Fruit fly (Drosophila melanogaster): Measurements from ENCODE around the gene CG11369.

CG11369 gene

DNA sequence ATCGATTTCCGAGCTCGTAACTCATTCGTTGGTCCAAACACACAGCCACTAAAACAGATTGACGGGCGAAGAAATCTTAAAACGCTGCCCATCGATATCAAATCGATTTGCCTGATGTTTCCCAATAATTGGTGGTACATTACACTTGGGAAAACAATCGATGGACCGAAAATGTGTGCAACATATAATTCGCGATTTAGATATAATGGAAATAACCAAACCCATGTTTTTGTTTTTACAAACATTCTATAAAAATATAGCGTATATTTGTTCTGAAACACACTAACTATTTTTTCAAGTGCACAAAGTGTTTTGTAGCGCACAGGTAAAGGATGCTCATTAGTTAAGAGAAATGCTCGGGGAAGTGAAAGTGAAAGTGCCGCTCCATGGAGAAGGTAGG lies 22.0 kb upstream of the CG11369 start (continued):
- TF ChIP-seq CG2889 (GFP tag; IDR thresholded peaks at IDR 0.05), result no peak
- no peak for TF ChIP-seq al (GFP tag; IDR thresholded peaks at IDR 0.05)
- TF ChIP-seq Sox100B (GFP tag; optimal IDR thresholded peaks at IDR 0.05), result no peak
- no peak for TF ChIP-seq knrl (GFP tag; IDR thresholded peaks at IDR 0.05; ENCODE audit: partially characterized antibody)
- peak; percentile 72 for TF ChIP-seq CG9727 (GFP tag; optimal IDR thresholded peaks at IDR 0.05)
- no peak for TF ChIP-seq ind (GFP tag; optimal IDR thresholded peaks at IDR 0.05)
- no peak for TF ChIP-seq hkb (optimal IDR thresholded peaks at IDR 0.05)
- TF ChIP-seq hkb (GFP tag; IDR thresholded peaks at IDR 0.05), result no peak
- TF ChIP-seq CG1602 (GFP tag; optimal IDR thresholded peaks at IDR 0.05), result peak; percentile 16
- no peak for TF ChIP-seq amos (GFP tag; IDR thresholded peaks at IDR 0.05; ENCODE audit: partially characterized antibody)
- TF ChIP-seq CG7987 (GFP tag; optimal IDR thresholded peaks at IDR 0.05), result no peak
- TF ChIP-seq Hmx (GFP tag; optimal IDR thresholded peaks at IDR 0.05), result no peak
- TF ChIP-seq grau (tag; optimal IDR thresholded peaks at IDR 0.05), result peak; percentile 13
- TF ChIP-seq CG15696 (tag; optimal IDR thresholded peaks at IDR 0.05), result peak; percentile 82
- TF ChIP-seq Chrac-16 (GFP tag; optimal IDR thresholded peaks at IDR 0.05), result peak; percentile 21
- no peak for TF ChIP-seq fu2 (GFP tag; optimal IDR thresholded peaks at IDR 0.05)
- no peak for TF ChIP-seq CG8290 (GFP tag; optimal IDR thresholded peaks at IDR 0.05)
- TF ChIP-seq CG8290 (tag; optimal IDR thresholded peaks at IDR 0.05), result no peak
- TF ChIP-seq CG10366 (GFP tag; IDR thresholded peaks at IDR 0.05), result no peak
- no peak for TF ChIP-seq CG14441 (GFP tag; IDR thresholded peaks at IDR 0.05)
- TF ChIP-seq eve (GFP tag; optimal IDR thresholded peaks at IDR 0.05), result no peak
- TF ChIP-seq CG7556 (GFP tag; optimal IDR thresholded peaks at IDR 0.05), result no peak
- peak; percentile 5 for TF ChIP-seq Oli (tag; optimal IDR thresholded peaks at IDR 0.05)
- TF ChIP-seq TFAM (GFP tag; optimal IDR thresholded peaks at IDR 0.05), result no peak
- no peak for TF ChIP-seq sqz (GFP tag; optimal IDR thresholded peaks at IDR 0.05)
- no peak for TF ChIP-seq pb (GFP tag; optimal IDR thresholded peaks at IDR 0.05)
- TF ChIP-seq Adf1 (GFP tag; IDR thresholded peaks at IDR 0.05), result no peak
- no peak for TF ChIP-seq NFAT (GFP tag; IDR thresholded peaks at IDR 0.05)
- peak; percentile 57; the same call in 1 of the 2 replicates for TF ChIP-seq CG8765 (GFP tag; IDR thresholded peaks at IDR 0.05)
- no peak for TF ChIP-seq Awh (GFP tag; IDR thresholded peaks at IDR 0.05)
- TF ChIP-seq lmd (GFP tag; IDR thresholded peaks at IDR 0.05), result peak; percentile 14; the same call in 1 of the 2 replicates
- TF ChIP-seq wor (GFP tag; IDR thresholded peaks at IDR 0.05), result no peak
- TF ChIP-seq onecut (GFP tag; IDR thresholded peaks at IDR 0.05), result 0 out of 2 replicates have a peak, but pooled peaks have one; percentile 14
- no peak for TF ChIP-seq CG18764 (GFP tag; optimal IDR thresholded peaks at IDR 0.05)
- TF ChIP-seq CG31441 (GFP tag; IDR thresholded peaks at IDR 0.05), result 0 out of 2 replicates have a peak, but pooled peaks have one; percentile 35
- TF ChIP-seq Pdp1 (GFP tag; optimal IDR thresholded peaks at IDR 0.05), result peak; percentile 20 to 30
- TF ChIP-seq shn (GFP tag; optimal IDR thresholded peaks at IDR 0.05), result no peak
- TF ChIP-seq repo (GFP tag; optimal IDR thresholded peaks at IDR 0.05), result no peak
- TF ChIP-seq CG8388 (GFP tag; optimal IDR thresholded peaks at IDR 0.05), result peak; percentile 3
- no peak for TF ChIP-seq CG4854 (GFP tag; optimal IDR thresholded peaks at IDR 0.05)
- no peak for TF ChIP-seq sr (GFP tag; IDR thresholded peaks at IDR 0.05)
- no peak for TF ChIP-seq CG3847 (GFP tag; IDR thresholded peaks at IDR 0.05)
- TF ChIP-seq YL-1 (GFP tag; optimal IDR thresholded peaks at IDR 0.05), result no peak
- TF ChIP-seq CG4360 (GFP tag; IDR thresholded peaks at IDR 0.05), result no peak
- TF ChIP-seq CG2202 (tag; optimal IDR thresholded peaks at IDR 0.05), result peak; percentile 27
- TF ChIP-seq CG14667 (GFP tag; IDR thresholded peaks at IDR 0.05), result no peak
- no peak for TF ChIP-seq dmrt99B (tag; optimal IDR thresholded peaks at IDR 0.05)
- peak; percentile 35 for TF ChIP-seq fd96Cb (tag; optimal IDR thresholded peaks at IDR 0.05)
- TF ChIP-seq C15 (GFP tag; IDR thresholded peaks at IDR 0.05), result no peak
- no peak for TF ChIP-seq fd64A (GFP tag; optimal IDR thresholded peaks at IDR 0.05)
- TF ChIP-seq ken (GFP tag; IDR thresholded peaks at IDR 0.05), result no peak
- TF ChIP-seq CG9215 (GFP tag; IDR thresholded peaks at IDR 0.05), result no peak
- TF ChIP-seq Dip3 (GFP tag; optimal IDR thresholded peaks at IDR 0.05), result no peak
